Fruit fly (Drosophila melanogaster) S2 (cell line): ENCODE data around the gene CG32727.
A peak's percentile ranks its signal among the peaks of the same experiment; 100 is the strongest.

Experiments used
- CG8478 ChIP-seq: fragments of >200 bp; optimal IDR thresholded peaks from 2 replicates; lab custom pipeline; 2018
- CTCF ChIP-seq, 2 experiments: fragments of >200 bp; optimal IDR thresholded peaks; 2 replicates each; lab custom pipeline; 2018

CG32727 gene

dm6 chrX:7406908-7407307, at the start of gene CG32727:
Gene CG32727 (plus strand): TSS chrX:7407208.
- TF ChIP-seq CG8478 (no peak), CTCF (optimal IDR thresholded peaks at IDR 0.05; lab: Kevin White, UChicago) (no peak)

- TF ChIP-seq CG8478 (no peak), CTCF (optimal IDR thresholded peaks at IDR 0.05; lab: Kevin White, UChicago) (no peak)
These were observed 48.5 kb upstream of the CG32727 start, which contains the start of gene CG1999 for dm6 chrX:7358496-7358895. Gene CG1999 (plus strand): TSS chrX:7358796.

DNA sequence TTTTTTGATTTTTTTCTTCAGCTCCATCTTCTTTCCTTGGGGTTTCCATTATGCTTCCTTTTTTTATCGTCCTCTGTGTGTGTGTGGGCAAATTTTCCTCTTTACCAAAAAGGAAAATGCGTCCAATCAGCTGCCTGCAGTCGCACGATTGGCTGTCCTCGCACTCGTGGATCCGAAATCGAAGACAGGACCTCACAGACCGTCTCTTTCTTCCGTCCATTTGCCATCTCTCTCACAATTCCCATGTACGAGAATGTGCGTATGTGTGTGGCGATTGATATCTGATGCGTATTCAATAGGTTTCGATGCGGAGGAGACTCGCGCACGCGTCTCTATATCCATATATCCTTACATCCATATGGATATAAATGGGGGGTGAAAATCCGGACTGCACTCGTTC, 38.6 kb upstream of the CG32727 start:
- TF ChIP-seq CG8478 = no peak
- no peak for TF ChIP-seq CTCF (optimal IDR thresholded peaks at IDR 0.05; lab: Kevin White, UChicago)

dm6 chrX:7372475-7372874, 34.5 kb upstream of the CG32727 start:
- TF ChIP-seq CG8478 = no peak
- no peak for TF ChIP-seq CTCF (optimal IDR thresholded peaks at IDR 0.05; lab: Kevin White, UChicago)

DNA sequence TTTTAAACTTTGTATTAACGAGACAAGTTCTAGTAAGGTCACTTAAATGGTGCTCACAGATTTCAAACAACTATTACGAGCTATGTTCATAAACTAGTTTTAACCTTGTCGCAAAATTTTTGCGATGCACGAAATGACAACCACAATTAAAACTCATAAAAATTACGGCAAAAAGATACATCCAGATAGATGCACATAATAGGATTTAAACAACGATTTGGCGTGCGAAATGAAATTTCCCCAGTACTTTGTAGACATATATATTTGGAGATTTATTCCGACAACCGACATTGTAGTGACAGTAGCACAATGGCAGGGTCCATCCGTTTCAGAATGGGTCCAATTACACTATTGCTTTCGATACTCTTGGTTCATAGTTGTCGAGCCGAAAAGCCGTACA, 29.2 kb upstream of the CG32727 start, which contains the start of gene CheA7a:
Gene CheA7a, plus strand, starts transcription at position 301 of the 400 bp plus-strand sequence.
- TF ChIP-seq CTCF (optimal IDR thresholded peaks at IDR 0.05; lab: Kevin White, UChicago) = no peak
- no peak for TF ChIP-seq CG8478

DNA sequence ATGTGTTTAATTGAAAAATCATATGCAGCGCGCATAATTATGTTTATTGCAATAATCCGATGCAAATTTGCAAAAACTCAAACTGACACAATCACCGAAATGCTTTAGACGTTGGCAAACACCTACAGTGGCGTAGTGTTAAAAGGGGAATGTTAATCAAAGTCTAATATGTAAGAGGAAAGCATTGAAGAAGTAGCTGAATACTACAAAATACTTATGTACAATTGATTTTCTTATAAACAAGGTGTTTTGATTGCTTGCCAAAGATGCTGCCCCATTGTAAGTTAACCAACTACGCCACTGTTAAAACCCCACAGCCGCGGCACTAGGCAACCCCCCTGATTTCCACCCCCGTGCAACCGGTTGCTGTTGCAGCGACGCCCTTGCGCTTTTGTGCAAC, 27.4 kb upstream of the CG32727 start:
- TF ChIP-seq CTCF (optimal IDR thresholded peaks at IDR 0.05; lab: Kevin White, UChicago) (no peak), CG8478 (no peak)

- TF ChIP-seq CG8478 (no peak), CTCF (optimal IDR thresholded peaks at IDR 0.05; lab: Kevin White, UChicago) (no peak)
These were observed 24.1 kb upstream of the CG32727 start, which contains the start of gene CG42781 for dm6 chrX:7382890-7383289. Gene CG42781 (minus strand): TSS chrX:7382990.

DNA sequence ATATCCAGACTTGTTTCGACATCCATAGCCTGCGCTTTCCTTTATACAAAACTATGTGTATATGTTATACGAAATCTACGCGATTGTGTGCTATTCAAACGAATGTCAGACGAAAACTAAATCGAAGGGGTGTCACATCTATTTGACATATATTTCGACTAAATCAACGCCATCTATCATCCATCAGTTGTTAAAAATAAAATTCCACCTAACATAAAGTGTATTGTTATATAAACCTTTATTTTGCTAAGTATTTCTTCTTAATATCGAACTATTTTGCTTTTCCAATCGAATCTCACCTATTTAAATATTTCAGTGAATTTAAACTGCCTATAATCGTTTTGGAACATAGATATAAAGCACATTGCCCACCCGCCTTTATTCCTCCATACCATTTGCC, 3.9 kb upstream of the CG32727 start, which contains the start of gene CG15035:
Gene CG15035, minus strand, starts transcription at position 101 of the 400 bp plus-strand sequence.
- no peak for TF ChIP-seq CTCF (optimal IDR thresholded peaks at IDR 0.05; lab: Kevin White, UChicago)
- TF ChIP-seq CG8478 = no peak

DNA sequence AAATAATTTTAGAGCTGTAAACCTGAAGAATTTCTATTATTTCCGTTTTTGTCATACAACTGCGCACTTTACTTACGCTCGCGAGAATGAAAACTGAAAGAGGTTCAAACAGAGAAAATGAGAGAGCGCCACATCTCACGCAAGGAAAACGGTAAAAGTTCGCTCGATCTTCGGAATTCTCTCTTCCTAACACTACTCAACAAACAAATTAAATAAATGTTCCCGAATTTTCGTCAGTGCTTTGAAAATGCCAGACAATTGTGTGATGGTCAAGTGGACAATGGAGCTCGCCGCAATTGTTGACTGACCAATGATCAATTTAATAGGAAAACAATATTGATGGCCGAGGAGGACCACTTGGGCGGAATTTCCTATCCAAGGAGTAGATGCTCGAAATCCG, 1.3 kb upstream of the CG32727 start, which contains the start of gene CG1677:
Gene CG1677, minus strand, starts transcription at position 101 of the 400 bp plus-strand sequence.
- TF ChIP-seq CG8478 (no peak), CTCF (optimal IDR thresholded peaks at IDR 0.05; lab: Kevin White, UChicago) (no peak)

DNA sequence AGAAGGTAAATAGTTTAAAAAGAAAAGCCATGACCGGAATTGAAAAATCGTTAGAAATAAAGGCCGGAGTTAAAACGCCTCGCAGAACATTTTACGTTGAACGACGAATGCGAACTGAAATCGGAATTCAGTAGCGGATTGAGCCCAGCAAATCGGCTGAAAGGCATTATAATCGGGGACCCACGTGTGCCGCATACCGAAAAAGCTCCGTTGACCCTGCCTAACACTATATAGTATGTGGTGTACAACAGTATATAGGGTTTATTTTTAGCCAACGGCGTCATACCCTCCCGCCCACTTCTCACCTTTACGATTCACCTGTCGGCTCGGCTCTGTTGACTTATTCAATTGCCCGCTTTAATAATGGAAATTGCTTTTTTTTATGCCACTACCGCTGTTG, 4.8 kb downstream of the CG32727 start, which contains the start of gene CG42246:
Gene CG42246, minus strand, starts transcription at position 101 of the 400 bp plus-strand sequence.
- TF ChIP-seq CG8478 = no peak
- no peak for TF ChIP-seq CTCF (optimal IDR thresholded peaks at IDR 0.05; lab: Kevin White, UChicago)

DNA sequence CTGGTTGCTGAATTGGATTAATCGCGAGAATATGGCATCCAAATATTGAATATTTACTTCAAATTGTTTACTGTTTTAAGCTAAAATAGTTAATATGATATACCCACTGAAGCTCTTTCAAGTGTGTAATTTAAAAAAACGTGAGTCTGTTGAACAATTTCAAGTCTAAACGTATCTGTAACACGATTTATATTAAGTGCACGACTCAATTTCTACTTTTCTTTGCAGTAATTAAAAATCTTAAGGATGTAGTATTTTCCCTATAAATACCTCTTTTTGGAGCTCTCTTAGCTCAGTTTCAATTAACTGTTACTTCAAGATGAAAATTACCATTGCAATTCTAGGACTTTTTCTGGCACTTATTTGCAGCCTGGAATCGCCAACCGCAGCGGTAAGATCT, 5.4 kb downstream of the CG32727 start, which contains the start of gene CG42704:
Gene CG42704, plus strand, starts transcription at position 301 of the 400 bp plus-strand sequence.
- TF ChIP-seq CG8478 = no peak
- TF ChIP-seq CTCF (optimal IDR thresholded peaks at IDR 0.05; lab: Kevin White, UChicago) = no peak

DNA sequence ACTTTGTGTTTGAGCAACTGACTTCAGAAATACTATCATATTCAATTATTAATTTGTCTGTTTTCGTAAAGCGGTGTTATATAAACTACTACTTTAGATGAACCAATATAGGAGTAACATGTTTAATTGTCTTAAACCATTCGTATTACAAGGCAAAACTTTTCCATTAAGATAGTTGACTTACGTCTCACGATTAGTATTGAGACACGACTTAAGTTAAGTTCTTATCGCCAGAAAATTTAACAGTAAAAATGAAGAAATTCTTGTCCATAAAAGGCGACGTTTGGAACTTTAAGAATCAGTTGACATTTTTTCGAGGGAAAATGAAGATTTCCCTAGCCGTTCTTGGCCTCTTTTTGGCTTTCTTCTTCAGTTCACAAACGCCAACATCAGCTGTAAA, 6.6 kb downstream of the CG32727 start, which contains the start of gene CG42705:
Gene CG42705, plus strand, starts transcription at position 301 of the 400 bp plus-strand sequence.
- TF ChIP-seq CTCF (optimal IDR thresholded peaks at IDR 0.05; lab: Kevin White, UChicago) = no peak
- TF ChIP-seq CG8478 = no peak

- TF ChIP-seq CTCF (optimal IDR thresholded peaks at IDR 0.05; lab: Kevin White, UChicago) (no peak), CG8478 (no peak)
These were observed 8.0 kb downstream of the CG32727 start for dm6 chrX:7415027-7415426.

dm6 chrX:7416953-7417352, 9.9 kb downstream of the CG32727 start, which contains the start of gene CG34337:
Gene CG34337 (plus strand): TSS chrX:7417253.
- TF ChIP-seq CG8478 (no peak), CTCF (optimal IDR thresholded peaks at IDR 0.05; lab: Kevin White, UChicago) (no peak)

DNA sequence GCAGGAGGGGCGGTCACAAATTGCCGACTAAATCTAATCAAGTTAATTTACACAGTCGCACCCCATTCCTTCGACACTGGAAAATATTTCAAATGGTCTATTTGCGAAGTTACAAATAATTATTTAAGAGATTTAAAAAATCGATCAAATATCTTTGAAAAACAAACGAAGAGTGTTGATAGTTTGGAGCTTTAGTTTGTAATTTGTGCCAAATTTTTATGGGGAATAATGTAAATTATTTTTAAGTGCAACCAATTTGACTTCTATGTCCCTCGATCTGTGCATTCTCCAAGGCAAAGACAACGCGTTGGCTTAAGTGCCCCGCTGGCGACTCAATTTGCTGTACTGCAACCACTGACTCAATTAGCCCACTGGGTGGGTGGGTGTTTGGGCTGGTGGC, 10.9 kb downstream of the CG32727 start:
- no peak for TF ChIP-seq CTCF (optimal IDR thresholded peaks at IDR 0.05; lab: Kevin White, UChicago)

DNA sequence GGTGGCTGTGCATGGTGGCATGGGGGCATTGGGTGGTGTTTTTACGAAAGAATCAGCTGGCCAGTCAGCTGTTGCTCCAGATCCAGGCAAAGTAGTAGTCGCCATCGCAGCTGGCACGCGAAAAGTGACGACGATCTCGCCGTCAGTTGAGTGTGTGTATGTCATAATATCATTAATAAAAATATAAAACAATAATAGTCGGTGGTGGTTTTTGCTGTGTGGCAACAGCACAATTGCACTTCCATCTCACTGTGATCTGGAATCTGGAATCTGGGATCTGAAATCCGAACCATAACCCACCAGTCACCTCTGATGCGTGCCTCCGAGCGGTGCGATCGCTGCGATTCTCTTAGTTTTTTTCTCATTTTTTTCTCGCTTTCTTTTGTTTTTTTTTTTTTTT, 11.3 kb downstream of the CG32727 start, which contains the start of gene rumpel:
Gene rumpel, plus strand, starts transcription at position 301 of the 400 bp plus-strand sequence.
- TF ChIP-seq CTCF (optimal IDR thresholded peaks at IDR 0.05; lab: Kevin White, UChicago) (no peak), CG8478 (no peak)

dm6 chrX:7422577-7422976, 15.6 kb downstream of the CG32727 start:
- TF ChIP-seq CG8478 = no peak
- TF ChIP-seq CTCF (optimal IDR thresholded peaks at IDR 0.05; lab: Kevin White, UChicago) = peak; percentile 55 to 58
